Fruit fly (Drosophila melanogaster): Measurements from ENCODE around the gene GstD4.

- TF ChIP-seq Dll (optimal IDR thresholded peaks at IDR 0.05) (no peak), pan (optimal IDR thresholded peaks at IDR 0.05) (no peak)
Measured at dm6 chr3R:12373800-12374199, at the start of gene GstD4.
